Worm (Caenorhabditis elegans): Measurements from ENCODE around the gene ugt-58.

The ugt-58 gene

ce11 chrII:9591071-9591470 is 4.5 kb upstream of the ugt-58 start, which contains the start of the genes E02H1.1 and tag-124 (continued):
- TF ChIP-seq aha-1 (tag) = peak; percentile 49
- TF ChIP-seq zag-1 (tag; optimal IDR thresholded peaks at IDR 0.05) = no peak
- TF ChIP-seq zip-11 (GFP tag; IDR thresholded peaks at IDR 0.05) = no peak
- TF ChIP-seq sdz-12 (GFP tag; optimal IDR thresholded peaks at IDR 0.05) = no peak
- no peak for TF ChIP-seq ceh-44 (GFP tag; IDR thresholded peaks at IDR 0.05)
- no peak for TF ChIP-seq nhr-76 (tag; optimal IDR thresholded peaks at IDR 0.05)
- TF ChIP-seq tra-1 (GFP tag; IDR thresholded peaks at IDR 0.05) = peak; percentile 65; the same call in 1 of the 2 replicates
- TF ChIP-seq F49E8.2 (tag; optimal IDR thresholded peaks at IDR 0.05; ENCODE audit: borderline replicate concordance) = peak; percentile 45
- TF ChIP-seq saeg-2 (GFP tag; IDR thresholded peaks at IDR 0.05) = no peak
- no peak for TF ChIP-seq egl-43 (GFP tag; IDR thresholded peaks at IDR 0.05)
- TF ChIP-seq tag-97 (GFP tag; IDR thresholded peaks at IDR 0.05) = 0 out of 2 replicates have a peak, but pooled peaks have one; percentile 51
- no peak for TF ChIP-seq fos-1 (tag; optimal IDR thresholded peaks at IDR 0.05)
- no peak for TF ChIP-seq lin-29 (GFP tag; IDR thresholded peaks at IDR 0.05)
- TF ChIP-seq ZK546.5 (tag; optimal IDR thresholded peaks at IDR 0.05) = no peak
- TF ChIP-seq lin-13 (GFP tag; optimal IDR thresholded peaks at IDR 0.05) = no peak
- TF ChIP-seq zfp-2 (tag; optimal IDR thresholded peaks at IDR 0.05) = no peak
- no peak for TF ChIP-seq daf-8 (GFP tag; IDR thresholded peaks at IDR 0.05)
- peak; percentile 69 for TF ChIP-seq mep-1 (tag; optimal IDR thresholded peaks at IDR 0.05)
- TF ChIP-seq ztf-11 (tag; optimal IDR thresholded peaks at IDR 0.05) = no peak
- TF ChIP-seq nhr-28 (tag; optimal IDR thresholded peaks at IDR 0.05) = peak; percentile 35
- no peak for TF ChIP-seq F37D6.2 (tag; optimal IDR thresholded peaks at IDR 0.05)
- TF ChIP-seq R02D3.7 (tag; optimal IDR thresholded peaks at IDR 0.05) = no peak
- TF ChIP-seq arid-1 (GFP tag; conservative IDR thresholded peaks at IDR 0.05) = no peak
- peak; percentile 79 for TF ChIP-seq dpl-1 (GFP tag; optimal IDR thresholded peaks at IDR 0.05)
- TF ChIP-seq unc-130 (GFP tag; optimal IDR thresholded peaks at IDR 0.05) = peak; percentile 84
- TF ChIP-seq lin-38 (GFP tag; IDR thresholded peaks at IDR 0.05) = peak; percentile 62
- TF ChIP-seq duxl-1 (tag; optimal IDR thresholded peaks at IDR 0.05; ENCODE audit: poor library complexity) = peak; percentile 86
- TF ChIP-seq hif-1 (tag; optimal IDR thresholded peaks at IDR 0.05) = peak in 1 of 2 experiments; percentile 90
- peak; percentile 82 for TF ChIP-seq T20F7.1 (GFP tag; optimal IDR thresholded peaks at IDR 0.05)
- no peak for TF ChIP-seq mdt-29 (GFP tag; IDR thresholded peaks at IDR 0.05)
- TF ChIP-seq ceh-62 (tag; optimal IDR thresholded peaks at IDR 0.05) = no peak
- TF ChIP-seq set-16 (GFP tag; IDR thresholded peaks at IDR 0.05) = no peak
- no peak for TF ChIP-seq daf-19 (GFP tag; conservative IDR thresholded peaks at IDR 0.05)
- peak; percentile 33 for TF ChIP-seq nhr-48 (tag; optimal IDR thresholded peaks at IDR 0.05)
- TF ChIP-seq mxl-2 (GFP tag; conservative IDR thresholded peaks at IDR 0.05) = no peak
- TF ChIP-seq nhr-111 (GFP tag; optimal IDR thresholded peaks at IDR 0.05) = no peak
- TF ChIP-seq nhr-11 (tag; optimal IDR thresholded peaks at IDR 0.05) = peak; percentile 87
- no peak for TF ChIP-seq dmd-8 (GFP tag; IDR thresholded peaks at IDR 0.05)
- 0 out of 2 replicates have a peak, but pooled peaks have one; percentile 9 for TF ChIP-seq pha-4 (GFP tag; IDR thresholded peaks at IDR 0.05)
- TF ChIP-seq pha-4 (tag; optimal IDR thresholded peaks at IDR 0.05) = peak; percentile 49
- peak; percentile 42 for TF ChIP-seq hlh-30 (tag; optimal IDR thresholded peaks at IDR 0.05; ENCODE audit: insufficient read depth)
- no peak for TF ChIP-seq daf-12 (tag; optimal IDR thresholded peaks at IDR 0.05)
- TF ChIP-seq cey-2 (tag; optimal IDR thresholded peaks at IDR 0.05; ENCODE audit: borderline replicate concordance, insufficient read depth) = no peak
- TF ChIP-seq zfp-3 (GFP tag; conservative IDR thresholded peaks at IDR 0.05) = no peak
- TF ChIP-seq Y5F2A.4 (GFP tag; optimal IDR thresholded peaks at IDR 0.05) = no peak
- peak; percentile 99 for TF ChIP-seq mes-2 (tag; optimal IDR thresholded peaks at IDR 0.05; ENCODE audit: poor library complexity, severe bottlenecking)
- peak; percentile 46 for TF ChIP-seq rbr-2 (tag; optimal IDR thresholded peaks at IDR 0.05)
- no peak for TF ChIP-seq lim-7 (GFP tag; IDR thresholded peaks at IDR 0.05)
- peak; percentile 19 for TF ChIP-seq nhr-6 (tag; optimal IDR thresholded peaks at IDR 0.05)
- no peak for TF ChIP-seq F10B5.3 (tag; optimal IDR thresholded peaks at IDR 0.05)
- TF ChIP-seq snpc-1.2 (GFP tag; IDR thresholded peaks at IDR 0.05) = no peak
- TF ChIP-seq aly-2 (tag; optimal IDR thresholded peaks at IDR 0.05) = no peak

Data from whole organism, L4 larva.